Worm (Caenorhabditis elegans): ENCODE results near the gene clec-183.
A peak's percentile ranks its signal among the peaks of the same experiment; 100 is the strongest.

Gene clec-183

ce11 chrIV:9333007-9333406, 5.2 kb downstream of the clec-183 start:
- TF ChIP-seq attf-3 (GFP tag; conservative IDR thresholded peaks at IDR 0.05) (no peak), F57C9.4 (tag; optimal IDR thresholded peaks at IDR 0.05) (no peak), let-607 (tag; optimal IDR thresholded peaks at IDR 0.05) (peak; percentile 82 to 93), hrde-1 (tag; optimal IDR thresholded peaks at IDR 0.05; ENCODE audit: borderline replicate concordance) (peak; percentile 54), C06A6.2 (GFP tag; conservative IDR thresholded peaks at IDR 0.05) (no peak), F33H1.4 (GFP tag; IDR thresholded peaks at IDR 0.05) (no peak), dox-1 (GFP tag; IDR thresholded peaks at IDR 0.05) (peak; percentile 76), snpc-4 (GFP tag; optimal IDR thresholded peaks at IDR 0.05) (no peak), snpc-4 (tag; optimal IDR thresholded peaks at IDR 0.05) (peak in 1 of 4 experiments; percentile 36), ztf-18 (tag; optimal IDR thresholded peaks at IDR 0.05) (no peak), attf-5 (GFP tag; optimal IDR thresholded peaks at IDR 0.05) (peak; percentile 49), nfyb-1 (GFP tag; IDR thresholded peaks at IDR 0.05) (no peak), ztf-28 (GFP tag; IDR thresholded peaks at IDR 0.05) (no peak), nhr-80 (tag; optimal IDR thresholded peaks at IDR 0.05) (peak; percentile 96), repo-1 (tag; optimal IDR thresholded peaks at IDR 0.05) (no peak), pbrm-1 (GFP tag; IDR thresholded peaks at IDR 0.05) (no peak), rcor-1 (GFP tag; IDR thresholded peaks at IDR 0.05) (no peak), ama-1 (optimal IDR thresholded peaks at IDR 0.05) (no peak), ama-1 (GFP tag; optimal IDR thresholded peaks at IDR 0.05) (peak in 1 of 2 experiments; percentile 30)

ce11 chrIV:9335552-9336251, 7.9 kb downstream of the clec-183 start, which contains the start of the genes coa-4 and T20D3.14:
coa-4 (minus strand) TSS chrIV:9335602.
T20D3.14 (minus strand) TSS chrIV:9335909.
- no peak for TF ChIP-seq athp-1 (tag; optimal IDR thresholded peaks at IDR 0.05)
- no peak for TF ChIP-seq nhr-179 (tag; optimal IDR thresholded peaks at IDR 0.05)
- peak; percentile 75 for TF ChIP-seq hmg-1.2 (GFP tag; IDR thresholded peaks at IDR 0.05)
- TF ChIP-seq Y56A3A.18 (GFP tag; IDR thresholded peaks at IDR 0.05) = no peak
- no peak for TF ChIP-seq sdz-38 (tag; optimal IDR thresholded peaks at IDR 0.05)
- TF ChIP-seq mcd-1 (GFP tag; IDR thresholded peaks at IDR 0.05) = peak; percentile 42; the same call in 1 of the 2 replicates
- TF ChIP-seq ceh-91 (GFP tag; IDR thresholded peaks at IDR 0.05) = no peak
- no peak for TF ChIP-seq C06A6.2 (GFP tag; conservative IDR thresholded peaks at IDR 0.05)
- no peak for TF ChIP-seq hlh-12 (tag; optimal IDR thresholded peaks at IDR 0.05)
- TF ChIP-seq B0336.3 (GFP tag; IDR thresholded peaks at IDR 0.05) = 0 out of 2 replicates have a peak, but pooled peaks have one; percentile 26
- peak; percentile 43 for TF ChIP-seq attf-5 (GFP tag; optimal IDR thresholded peaks at IDR 0.05)
- peak; percentile 32 for TF ChIP-seq lin-40 (tag; optimal IDR thresholded peaks at IDR 0.05)
- TF ChIP-seq tbp1 (GFP tag; optimal IDR thresholded peaks at IDR 0.05) = peak; percentile 8
- TF ChIP-seq egl-44 (GFP tag; IDR thresholded peaks at IDR 0.05) = 0 out of 2 replicates have a peak, but pooled peaks have one; percentile 21
- peak; percentile 15 for TF ChIP-seq pha-4 (tag; optimal IDR thresholded peaks at IDR 0.05)
- no peak for TF ChIP-seq F57A8.1 (GFP tag; optimal IDR thresholded peaks at IDR 0.05)
- TF ChIP-seq xnd-1 (tag; optimal IDR thresholded peaks at IDR 0.05) = no peak
- 0 out of 2 replicates have a peak, but pooled peaks have one; percentile 13 for TF ChIP-seq ceh-40 (GFP tag; IDR thresholded peaks at IDR 0.05)
- TF ChIP-seq repo-1 (tag; optimal IDR thresholded peaks at IDR 0.05) = no peak
- TF ChIP-seq aptf-2 (GFP tag; conservative IDR thresholded peaks at IDR 0.05) = no peak
- peak; percentile 53 for TF ChIP-seq ZK185.1 (tag; optimal IDR thresholded peaks at IDR 0.05; ENCODE audit: poor library complexity, severe bottlenecking)
- peak; percentile 71 for TF ChIP-seq nhr-80 (tag; optimal IDR thresholded peaks at IDR 0.05)

Data from whole organism, young adult.